Worm (Caenorhabditis elegans): ENCODE data around the gene W09G12.7.

ce11 chrIV:1228675-1229130 is at the start of gene W09G12.7:
- TF ChIP-seq egl-5 (tag; optimal IDR thresholded peaks at IDR 0.05): no peak
- TF ChIP-seq pqm-1 (tag; optimal IDR thresholded peaks at IDR 0.05): peak; percentile 54
- no peak for TF ChIP-seq ztf-11 (tag; optimal IDR thresholded peaks at IDR 0.05)
- TF ChIP-seq ZK546.5 (tag; optimal IDR thresholded peaks at IDR 0.05): no peak
- TF ChIP-seq ama-1 (optimal IDR thresholded peaks at IDR 0.05): no peak
- no peak for TF ChIP-seq R02D3.7 (tag; optimal IDR thresholded peaks at IDR 0.05)
- no peak for TF ChIP-seq mml-1 (tag; optimal IDR thresholded peaks at IDR 0.05)
- no peak for TF ChIP-seq nhr-76 (tag; optimal IDR thresholded peaks at IDR 0.05)
